Worm (Caenorhabditis elegans) whole organism, L3 larva: ENCODE data around the gene vab-3.

Experiments used
- aly-2 ChIP-seq: fragments of 150-350 bp; optimal IDR thresholded peaks from 2 replicates; lab custom pipeline; 2014; ENCODE audit warnings: missing biosample characterization, missing genetic modification characterization
- elt-3 ChIP-seq, 3 experiments: fragments of 150-350 bp in 1 of 3; sonication (generic microtip) in 2 of 3; optimal IDR thresholded peaks; 2 replicates in 2 of 3; 4 replicates in 1 of 3; lab custom pipeline; 2014 to 2017; ENCODE audit warnings: missing biosample characterization in 3 of 3, missing genetic modification characterization in 3 of 3
- nhr-28 ChIP-seq: fragments of 150-350 bp; optimal IDR thresholded peaks from 2 replicates; lab custom pipeline; 2014; ENCODE audit warnings: missing biosample characterization, missing genetic modification characterization
- pqm-1 ChIP-seq: fragments of 150-350 bp; optimal IDR thresholded peaks from 2 replicates; lab custom pipeline; 2017; ENCODE audit warnings: missing biosample characterization, missing genetic modification characterization, inconsistent platforms
- skn-1 ChIP-seq: fragments of 150-350 bp; optimal IDR thresholded peaks from 2 replicates; lab custom pipeline; 2014; ENCODE audit warnings: missing biosample characterization, missing genetic modification characterization
- unc-62 ChIP-seq: fragments of 150-350 bp; sonication (generic microtip); optimal IDR thresholded peaks from 4 replicates; lab custom pipeline; 2014; ENCODE audit warnings: missing biosample characterization, missing genetic modification reagents, missing genetic modification characterization
- ztf-11 ChIP-seq: fragments of 150-350 bp; optimal IDR thresholded peaks from 2 replicates; lab custom pipeline; 2014; ENCODE audit warnings: missing biosample characterization, missing genetic modification characterization

DNA sequence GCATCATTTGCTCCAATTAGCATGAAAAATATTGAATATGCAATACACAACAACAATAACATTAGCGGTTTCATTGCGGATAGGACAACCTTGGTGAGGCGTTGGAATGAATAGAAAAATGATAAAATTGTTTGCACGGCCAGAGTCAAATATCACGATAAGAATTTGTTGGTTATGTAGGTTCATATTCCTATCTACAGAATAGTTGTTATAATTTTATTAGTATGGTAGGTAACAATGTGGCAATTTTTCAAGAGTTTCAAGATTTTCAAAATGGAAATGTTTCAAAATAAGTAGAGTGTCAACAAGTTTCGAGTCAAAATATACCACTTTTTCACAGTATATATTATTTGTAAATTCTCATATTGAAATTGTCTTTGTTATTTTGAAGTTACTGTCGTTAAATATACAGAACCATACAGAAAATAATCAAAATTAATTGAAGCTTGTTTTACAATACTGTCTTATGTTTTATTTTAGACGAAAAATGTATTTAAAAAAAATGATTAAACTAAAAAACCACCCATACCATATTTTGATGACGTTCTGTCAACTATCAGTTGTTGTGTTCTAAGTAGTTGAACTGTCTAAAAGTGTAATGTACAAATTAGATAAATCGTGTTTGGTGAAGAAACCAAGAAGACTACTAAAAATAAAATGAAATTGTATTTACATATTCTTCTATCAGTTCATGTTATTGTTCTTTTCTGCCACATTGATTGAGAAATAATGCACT is 42.8 kb downstream of the vab-3 start, which contains the start of the genes F59F5.3 and F59F5.4:
- TF ChIP-seq nhr-28 (tag; lab: Kevin White, UChicago) (no peak), pqm-1 (tag; lab: Kevin White, UChicago) (peak; percentile 22), ztf-11 (no peak), elt-3 (tag; optimal IDR thresholded peaks at IDR 0.05; lab: Kevin White, UChicago) (no peak), aly-2 (no peak), skn-1 (tag; lab: Kevin White, UChicago) (no peak), unc-62 (GFP tag; lab: Kevin White, UChicago) (no peak)
